Worm (Caenorhabditis elegans): ENCODE measurements around the gene nhr-177.

- TF ChIP-seq fkh-10 (GFP tag; optimal IDR thresholded peaks at IDR 0.05) (no peak), lim-6 (tag; optimal IDR thresholded peaks at IDR 0.05) (no peak), nhr-232 (tag; optimal IDR thresholded peaks at IDR 0.05) (no peak), ref-2 (tag; optimal IDR thresholded peaks at IDR 0.05) (no peak), tbx-2 (tag; optimal IDR thresholded peaks at IDR 0.05) (no peak), ets-4 (tag; optimal IDR thresholded peaks at IDR 0.05) (no peak), ceh-31 (tag; optimal IDR thresholded peaks at IDR 0.05) (no peak), unc-86 (tag; optimal IDR thresholded peaks at IDR 0.05) (no peak), pha-4 (tag; optimal IDR thresholded peaks at IDR 0.05) (no peak), dmd-4 (tag; optimal IDR thresholded peaks at IDR 0.05; ENCODE audit: borderline replicate concordance) (no peak), odd-2 (tag; optimal IDR thresholded peaks at IDR 0.05) (no peak), nfya-1 (tag; optimal IDR thresholded peaks at IDR 0.05) (no peak), C08G9.2 (tag; optimal IDR thresholded peaks at IDR 0.05) (no peak), unc-3 (GFP tag; conservative IDR thresholded peaks at IDR 0.05) (no peak), unc-3 (tag; optimal IDR thresholded peaks at IDR 0.05) (no peak)
Measured at ce11 chrV:1640008-1640407, 29.9 kb downstream of the nhr-177 start, which contains the start of gene str-221.

Measured in whole organism, late embryonic.